Fruit fly (Drosophila melanogaster): Measurements from ENCODE around the gene CG14259.

The CG14259 gene

dm6 chr3R:27135692-27136641 lies 41.6 kb downstream of the CG14259 start (continued):
- no peak for TF ChIP-seq B-H2 (GFP tag; optimal IDR thresholded peaks at IDR 0.05)
- peak; percentile 36 for TF ChIP-seq Jarid2 (GFP tag; optimal IDR thresholded peaks at IDR 0.05)
- TF ChIP-seq nom (GFP tag; optimal IDR thresholded peaks at IDR 0.05): peak; percentile 59
- TF ChIP-seq insv (GFP tag; optimal IDR thresholded peaks at IDR 0.05): peak in 1 of 2 experiments; percentile 2
- peak; percentile 69 for TF ChIP-seq CG5953 (GFP tag; IDR thresholded peaks at IDR 0.05)
- TF ChIP-seq CG16863 (GFP tag; optimal IDR thresholded peaks at IDR 0.05): peak; percentile 77
- TF ChIP-seq toy (GFP tag; IDR thresholded peaks at IDR 0.05): no peak
- no peak for TF ChIP-seq gcm2 (GFP tag; optimal IDR thresholded peaks at IDR 0.05)
- no peak for TF ChIP-seq CG6272 (GFP tag; IDR thresholded peaks at IDR 0.05)
- TF ChIP-seq CG18619 (GFP tag; optimal IDR thresholded peaks at IDR 0.05): peak; percentile 62
- no peak for TF ChIP-seq hth (optimal IDR thresholded peaks at IDR 0.05)
- TF ChIP-seq CG32532 (GFP tag; IDR thresholded peaks at IDR 0.05): no peak
- peak; percentile 43 for TF ChIP-seq CG9876 (GFP tag; optimal IDR thresholded peaks at IDR 0.05)
- no peak for TF ChIP-seq inv (GFP tag; IDR thresholded peaks at IDR 0.05; ENCODE audit: partially characterized antibody)
- no peak for TF ChIP-seq CG9609 (GFP tag; optimal IDR thresholded peaks at IDR 0.05)
- no peak for TF ChIP-seq Aef1 (GFP tag; IDR thresholded peaks at IDR 0.05)
- TF ChIP-seq CG2120 (GFP tag; optimal IDR thresholded peaks at IDR 0.05): no peak
- peak; percentile 24 for TF ChIP-seq scrt (GFP tag; optimal IDR thresholded peaks at IDR 0.05)
- peak; percentile 75 for TF ChIP-seq oc (tag; optimal IDR thresholded peaks at IDR 0.05)
- TF ChIP-seq CG13123 (GFP tag; optimal IDR thresholded peaks at IDR 0.05): peak; percentile 66
- no peak for TF ChIP-seq CG6854 (GFP tag; optimal IDR thresholded peaks at IDR 0.05)
- TF ChIP-seq trh (GFP tag; optimal IDR thresholded peaks at IDR 0.05): peak; percentile 48
- TF ChIP-seq CG1647 (GFP tag; optimal IDR thresholded peaks at IDR 0.05): peak; percentile 33
- TF ChIP-seq GATAe (GFP tag; conservative IDR thresholded peaks at IDR 0.05): peak; percentile 67
- no peak for TF ChIP-seq ash1 (GFP tag; optimal IDR thresholded peaks at IDR 0.05)
- no peak for TF ChIP-seq al (GFP tag; IDR thresholded peaks at IDR 0.05)
- TF ChIP-seq CG3847 (GFP tag; IDR thresholded peaks at IDR 0.05): no peak
- no peak for TF ChIP-seq HmgD (GFP tag; optimal IDR thresholded peaks at IDR 0.05)
- no peak for TF ChIP-seq dimm (GFP tag; IDR thresholded peaks at IDR 0.05)
- peak; percentile 47 for TF ChIP-seq Hmr (GFP tag; optimal IDR thresholded peaks at IDR 0.05)
- peak; percentile 52 for TF ChIP-seq Bdp1 (GFP tag; optimal IDR thresholded peaks at IDR 0.05)
- no peak for TF ChIP-seq abd-A (tag; optimal IDR thresholded peaks at IDR 0.05)
- TF ChIP-seq CG2875 (GFP tag; optimal IDR thresholded peaks at IDR 0.05): peak; percentile 83

- TF ChIP-seq Six4 (GFP tag; optimal IDR thresholded peaks at IDR 0.05) (no peak), toy (GFP tag; IDR thresholded peaks at IDR 0.05) (no peak), Side (GFP tag; optimal IDR thresholded peaks at IDR 0.05) (no peak), crol (GFP tag; IDR thresholded peaks at IDR 0.05) (no peak), zen (tag; optimal IDR thresholded peaks at IDR 0.05) (peak; percentile 5), pros (GFP tag; optimal IDR thresholded peaks at IDR 0.05) (peak; percentile 1), MBD-R2 (GFP tag; IDR thresholded peaks at IDR 0.05) (no peak), CG5245 (GFP tag; optimal IDR thresholded peaks at IDR 0.05) (no peak), CG11456 (GFP tag; IDR thresholded peaks at IDR 0.05) (no peak), Stat92E (GFP tag; optimal IDR thresholded peaks at IDR 0.05) (no peak), CG2678 (tag; optimal IDR thresholded peaks at IDR 0.05) (peak; percentile 63), CG16779 (GFP tag; IDR thresholded peaks at IDR 0.05) (no peak), Max (GFP tag; optimal IDR thresholded peaks at IDR 0.05) (no peak), lmd (GFP tag; IDR thresholded peaks at IDR 0.05) (no peak), wdn (GFP tag; IDR thresholded peaks at IDR 0.05) (no peak), tna (GFP tag; IDR thresholded peaks at IDR 0.05; ENCODE audit: partially characterized antibody) (no peak), CG30403 (GFP tag; optimal IDR thresholded peaks at IDR 0.05) (no peak), CG6813 (GFP tag; optimal IDR thresholded peaks at IDR 0.05) (peak; percentile 36), CG18764 (GFP tag; optimal IDR thresholded peaks at IDR 0.05) (peak; percentile 1)
These were observed 43.6 kb downstream of the CG14259 start for dm6 chr3R:27137914-27138323.
